Fruit fly (Drosophila melanogaster): ENCODE results near the gene CG33203.

DNA sequence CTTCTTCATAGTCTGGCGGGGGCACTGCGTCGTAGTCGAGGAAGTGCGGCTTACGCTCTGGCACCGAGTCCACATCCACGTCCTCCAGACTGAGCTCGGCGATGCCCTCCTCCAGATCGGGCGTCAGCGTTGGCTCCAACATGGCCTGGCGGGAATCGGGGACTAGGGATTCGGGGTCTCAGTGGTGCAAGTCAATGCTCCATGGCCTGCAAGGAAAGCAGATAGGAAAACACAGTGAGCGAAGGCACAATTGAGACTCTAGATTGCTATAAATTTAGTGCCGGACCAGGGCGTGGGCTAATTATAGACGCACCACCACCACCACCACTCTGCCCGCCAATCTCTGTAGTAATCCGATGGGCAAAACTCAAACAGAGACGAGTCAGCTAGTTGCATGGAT, 46.9 kb downstream of the CG33203 start:
- TF ChIP-seq CG8159 (tag; optimal IDR thresholded peaks at IDR 0.05) (no peak), EcR (GFP tag; optimal IDR thresholded peaks at IDR 0.05) (peak; percentile 58), CG32121 (GFP tag; IDR thresholded peaks at IDR 0.05) (no peak), CG34367 (tag; optimal IDR thresholded peaks at IDR 0.05) (no peak), Pif1A (GFP tag; optimal IDR thresholded peaks at IDR 0.05) (no peak), Snoo (tag; optimal IDR thresholded peaks at IDR 0.05) (no peak), Ets98B (GFP tag; IDR thresholded peaks at IDR 0.05) (no peak), CG10348 (GFP tag; IDR thresholded peaks at IDR 0.05) (no peak), Pif1B (GFP tag; optimal IDR thresholded peaks at IDR 0.05) (no peak), CG12605 (GFP tag; IDR thresholded peaks at IDR 0.05) (no peak), fd96Ca (GFP tag; IDR thresholded peaks at IDR 0.05) (no peak), CG15710 (tag; optimal IDR thresholded peaks at IDR 0.05) (no peak), CG14655 (GFP tag; optimal IDR thresholded peaks at IDR 0.05) (no peak)

Measured in whole organism, pupa.